Fruit fly (Drosophila melanogaster): ENCODE data around the gene RhoGAP15B.

RhoGAP15B gene

DNA sequence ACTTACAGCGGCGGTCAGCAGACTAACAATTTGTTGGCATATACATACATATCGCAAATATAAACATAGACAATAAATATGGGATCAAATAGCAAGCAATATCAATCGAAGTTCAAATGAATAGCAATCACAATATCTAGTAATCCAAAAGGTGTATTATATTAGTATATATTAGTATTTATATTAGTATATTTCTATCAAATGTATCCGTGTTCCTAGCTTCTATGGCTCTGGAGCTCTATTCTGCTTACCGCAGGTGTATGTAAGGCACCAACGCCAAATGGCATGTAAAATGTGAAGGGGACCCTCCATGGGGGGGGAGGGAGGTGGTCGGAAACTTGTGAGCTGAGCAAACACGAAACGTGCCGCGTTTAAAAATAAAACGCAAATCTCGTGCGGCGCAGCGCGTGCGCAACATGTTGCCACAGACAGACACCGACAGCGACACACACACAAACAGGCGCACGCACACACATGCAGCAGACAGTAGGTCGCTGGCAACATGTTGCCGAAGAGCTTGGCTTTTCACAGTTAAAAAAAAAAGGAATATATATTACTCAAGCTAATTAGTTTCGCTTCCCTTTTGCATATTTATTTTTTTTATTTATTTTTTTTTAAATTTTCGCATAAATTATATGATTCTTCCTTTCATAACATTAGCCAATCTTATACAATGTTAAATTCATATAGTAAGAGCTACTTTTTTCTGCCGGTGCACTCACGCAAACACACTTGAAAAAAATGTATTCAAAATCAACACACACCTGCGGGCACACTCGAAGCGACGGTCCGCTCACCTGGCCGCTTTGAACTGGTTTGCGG, 12.4 kb upstream of the RhoGAP15B start (continued):
- TF ChIP-seq jumu (GFP tag; optimal IDR thresholded peaks at IDR 0.05) (no peak), kah (GFP tag; optimal IDR thresholded peaks at IDR 0.05) (no peak), fd3F (GFP tag; optimal IDR thresholded peaks at IDR 0.05) (peak; percentile 45), CG12942 (GFP tag; optimal IDR thresholded peaks at IDR 0.05) (peak; percentile 3), Dip2 (GFP tag; IDR thresholded peaks at IDR 0.05) (no peak), row (GFP tag; IDR thresholded peaks at IDR 0.05) (peak; percentile 75), ham (GFP tag; IDR thresholded peaks at IDR 0.05) (no peak), jigr1 (GFP tag; IDR thresholded peaks at IDR 0.05) (peak; percentile 42; the same call in 2 of the 3 replicates), ken (GFP tag; IDR thresholded peaks at IDR 0.05) (no peak), CG8359 (GFP tag; optimal IDR thresholded peaks at IDR 0.05; ENCODE audit: borderline replicate concordance) (peak; percentile 14), Hsf (GFP tag; optimal IDR thresholded peaks at IDR 0.05) (peak; percentile 19), Atf6 (GFP tag; IDR thresholded peaks at IDR 0.05) (peak; percentile 48; the same call in 1 of the 2 replicates), D19B (GFP tag; optimal IDR thresholded peaks at IDR 0.05) (peak; percentile 14)

DNA sequence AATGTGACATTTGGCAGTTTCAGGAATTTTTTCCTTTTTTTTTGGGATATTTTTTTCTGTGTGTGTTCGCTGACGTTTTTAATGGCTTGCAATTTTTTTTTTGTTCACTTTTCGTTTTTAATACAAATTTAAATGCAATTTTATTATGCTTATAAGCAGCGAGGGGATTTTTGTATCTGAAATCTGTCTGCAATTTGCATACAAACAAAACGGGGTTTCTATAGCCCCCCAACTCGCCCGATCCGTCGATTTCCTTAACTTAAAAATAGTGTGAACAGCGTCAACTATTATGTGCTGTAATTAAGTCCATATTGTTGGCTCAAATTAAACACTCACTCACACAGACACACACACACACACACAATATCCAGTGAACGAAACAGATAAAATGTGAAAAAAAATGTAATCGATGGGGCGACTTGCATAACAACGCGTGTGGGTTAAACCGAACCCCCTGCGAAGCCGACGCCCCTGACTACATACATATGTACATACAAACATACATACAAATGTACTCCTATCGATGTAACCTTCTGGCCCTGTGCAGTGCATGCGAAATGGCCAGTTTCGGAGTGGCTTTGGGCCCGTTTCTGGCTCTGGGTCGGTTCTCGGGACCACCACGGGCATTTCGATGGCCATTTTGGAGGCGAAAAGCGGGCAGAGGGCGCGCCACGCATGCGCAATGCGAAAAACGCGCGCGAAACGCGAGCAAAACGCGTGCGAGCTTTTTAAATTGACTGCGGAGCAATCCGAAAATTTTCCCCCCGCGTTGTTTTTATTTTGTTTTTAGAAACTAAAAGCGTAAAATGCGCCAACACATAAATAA, 10.9 kb upstream of the RhoGAP15B start:
- TF ChIP-seq CG32772 (GFP tag; IDR thresholded peaks at IDR 0.05) (0 out of 2 replicates have a peak, but pooled peaks have one; percentile 12), onecut (GFP tag; IDR thresholded peaks at IDR 0.05) (no peak), Rfx (GFP tag; IDR thresholded peaks at IDR 0.05) (peak; percentile 47; the same call in 1 of the 2 replicates), tx (GFP tag; optimal IDR thresholded peaks at IDR 0.05) (no peak), CG18764 (GFP tag; optimal IDR thresholded peaks at IDR 0.05) (no peak), CG31365 (tag; optimal IDR thresholded peaks at IDR 0.05) (no peak), Pdp1 (GFP tag; optimal IDR thresholded peaks at IDR 0.05) (peak in 1 of 2 experiments; percentile 62), ATbp (GFP tag; optimal IDR thresholded peaks at IDR 0.05) (no peak), ab (GFP tag; optimal IDR thresholded peaks at IDR 0.05) (no peak), gfzf (GFP tag; optimal IDR thresholded peaks at IDR 0.05) (no peak), Deaf1 (tag; optimal IDR thresholded peaks at IDR 0.05) (no peak), abd-A (tag; optimal IDR thresholded peaks at IDR 0.05) (no peak), sisA (GFP tag; IDR thresholded peaks at IDR 0.05) (no peak), unpg (GFP tag; optimal IDR thresholded peaks at IDR 0.05) (no peak), CG18011 (GFP tag; optimal IDR thresholded peaks at IDR 0.05) (no peak), peb (GFP tag; IDR thresholded peaks at IDR 0.05) (no peak), CG12942 (GFP tag; optimal IDR thresholded peaks at IDR 0.05) (no peak), sc (optimal IDR thresholded peaks at IDR 0.05) (no peak), sc (GFP tag; optimal IDR thresholded peaks at IDR 0.05) (no peak), stc (GFP tag; IDR thresholded peaks at IDR 0.05) (no peak), crc (GFP tag; optimal IDR thresholded peaks at IDR 0.05) (no peak), phol (tag; optimal IDR thresholded peaks at IDR 0.05) (no peak), CG31441 (GFP tag; IDR thresholded peaks at IDR 0.05) (no peak), Vsx1 (GFP tag; optimal IDR thresholded peaks at IDR 0.05) (no peak), CG5180 (GFP tag; optimal IDR thresholded peaks at IDR 0.05) (no peak), zfh1 (GFP tag; IDR thresholded peaks at IDR 0.05) (no peak), Dek (tag; optimal IDR thresholded peaks at IDR 0.05) (no peak), NfI (GFP tag; optimal IDR thresholded peaks at IDR 0.05) (no peak), CG4854 (GFP tag; optimal IDR thresholded peaks at IDR 0.05) (no peak), NK7.1 (GFP tag; optimal IDR thresholded peaks at IDR 0.05) (no peak), croc (GFP tag; conservative IDR thresholded peaks at IDR 0.05) (no peak), Drgx (GFP tag; IDR thresholded peaks at IDR 0.05) (peak; percentile 53), nmo (GFP tag; optimal IDR thresholded peaks at IDR 0.05) (no peak), Dip2 (GFP tag; IDR thresholded peaks at IDR 0.05) (no peak), sug (tag; optimal IDR thresholded peaks at IDR 0.05) (peak; percentile 74), vnd (GFP tag; IDR thresholded peaks at IDR 0.05; ENCODE audit: partially characterized antibody) (no peak)

All from whole organism, embryonic.